Fruit fly (Drosophila melanogaster): ENCODE data around the gene CG14624.

The CG14624 gene

dm6 chrX:1170117-1170878 is 36.2 kb upstream of the CG14624 start, which contains the start of gene CG11378 (continued):
- TF ChIP-seq sens-2 (GFP tag; IDR thresholded peaks at IDR 0.05) (no peak), D19B (GFP tag; optimal IDR thresholded peaks at IDR 0.05) (peak; percentile 85), grau (tag; optimal IDR thresholded peaks at IDR 0.05) (no peak), CG18599 (GFP tag; optimal IDR thresholded peaks at IDR 0.05) (peak; percentile 16), nom (GFP tag; optimal IDR thresholded peaks at IDR 0.05) (no peak), Nf-YB (GFP tag; optimal IDR thresholded peaks at IDR 0.05) (no peak), nerfin-1 (tag; optimal IDR thresholded peaks at IDR 0.05) (no peak), Bdp1 (GFP tag; optimal IDR thresholded peaks at IDR 0.05) (no peak), Ets65A (GFP tag) (peak; percentile 31), CG16779 (GFP tag; IDR thresholded peaks at IDR 0.05) (no peak), CG42726 (GFP tag; IDR thresholded peaks at IDR 0.05; ENCODE audit: partially characterized antibody) (no peak), CG13624 (GFP tag; optimal IDR thresholded peaks at IDR 0.05) (no peak), CkIIα-i1 (GFP tag; IDR thresholded peaks at IDR 0.05) (no peak), maf-S (GFP tag; optimal IDR thresholded peaks at IDR 0.05) (no peak), CG32772 (GFP tag; IDR thresholded peaks at IDR 0.05) (no peak), vvl (GFP tag; IDR thresholded peaks at IDR 0.05) (no peak), Sry-β (GFP tag; optimal IDR thresholded peaks at IDR 0.05) (no peak), Ssrp (tag; optimal IDR thresholded peaks at IDR 0.05) (no peak), Ets97D (GFP tag; optimal IDR thresholded peaks at IDR 0.05) (no peak), tna (GFP tag; IDR thresholded peaks at IDR 0.05; ENCODE audit: partially characterized antibody) (0 out of 2 replicates have a peak, but pooled peaks have one; percentile 7), chm (GFP tag; IDR thresholded peaks at IDR 0.05) (no peak), Nf-YA (GFP tag; IDR thresholded peaks at IDR 0.05) (no peak), CG31365 (tag; optimal IDR thresholded peaks at IDR 0.05) (no peak), Drgx (GFP tag; IDR thresholded peaks at IDR 0.05) (no peak), CG10543 (GFP tag; optimal IDR thresholded peaks at IDR 0.05) (no peak), row (GFP tag; IDR thresholded peaks at IDR 0.05) (peak; percentile 31; the same call in 1 of the 3 replicates), salm (tag; optimal IDR thresholded peaks at IDR 0.05) (no peak), CG3065 (GFP tag; optimal IDR thresholded peaks at IDR 0.05) (no peak), CG15479 (GFP tag; optimal IDR thresholded peaks at IDR 0.05) (no peak), CG9437 (GFP tag; optimal IDR thresholded peaks at IDR 0.05) (no peak), CG1233 (GFP tag; optimal IDR thresholded peaks at IDR 0.05) (no peak), HLH4C (GFP tag; IDR thresholded peaks at IDR 0.05; ENCODE audit: partially characterized antibody) (no peak), CG15011 (GFP tag; optimal IDR thresholded peaks at IDR 0.05) (no peak), Eip74EF (GFP tag; optimal IDR thresholded peaks at IDR 0.05) (no peak), CG11504 (tag; optimal IDR thresholded peaks at IDR 0.05) (no peak), kni (GFP tag; optimal IDR thresholded peaks at IDR 0.05) (no peak), Myb (GFP tag; optimal IDR thresholded peaks at IDR 0.05) (no peak), CG3995 (GFP tag; optimal IDR thresholded peaks at IDR 0.05) (peak; percentile 3), CG12155 (GFP tag; optimal IDR thresholded peaks at IDR 0.05) (no peak), Hmr (GFP tag; optimal IDR thresholded peaks at IDR 0.05) (no peak), chinmo (GFP tag; IDR thresholded peaks at IDR 0.05; ENCODE audit: partially characterized antibody) (no peak), CG4820 (GFP tag; optimal IDR thresholded peaks at IDR 0.05) (no peak), sr (GFP tag; IDR thresholded peaks at IDR 0.05) (no peak), nmo (GFP tag; optimal IDR thresholded peaks at IDR 0.05) (no peak), Atf-2 (GFP tag; optimal IDR thresholded peaks at IDR 0.05) (no peak), bcd (GFP tag; optimal IDR thresholded peaks at IDR 0.05) (no peak), scrt (GFP tag; optimal IDR thresholded peaks at IDR 0.05) (no peak), gfzf (GFP tag; optimal IDR thresholded peaks at IDR 0.05) (no peak), trem (tag; optimal IDR thresholded peaks at IDR 0.05) (no peak)
